Fruit fly (Drosophila melanogaster): ENCODE data around the gene CG33170.
A peak's percentile ranks its signal among the peaks of the same experiment; 100 is the strongest.

CG33170 gene

DNA sequence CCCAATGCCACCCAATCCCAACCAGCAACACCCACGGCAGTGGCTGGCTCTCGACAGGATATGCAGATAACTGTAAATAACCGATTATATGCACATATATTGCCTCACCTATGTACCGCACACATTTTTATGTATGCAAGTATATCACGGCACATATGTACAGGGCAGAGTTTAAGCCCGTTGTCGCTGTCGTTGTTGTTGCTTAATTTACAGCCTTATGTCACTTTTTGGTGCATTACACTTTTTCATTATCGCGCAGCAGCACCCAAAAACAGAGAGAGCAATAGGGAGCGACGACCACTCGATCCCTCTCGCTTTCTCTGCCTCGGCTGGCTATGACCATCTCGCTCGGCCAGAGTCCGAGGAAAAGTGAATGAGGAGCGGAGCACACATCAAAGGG is 25.2 kb upstream of the CG33170 start:
- TF ChIP-seq CG8478 (optimal IDR thresholded peaks at IDR 0.05) (no peak), Dll (optimal IDR thresholded peaks at IDR 0.05) (no peak), psq (optimal IDR thresholded peaks at IDR 0.05) (no peak), usp (GFP tag; optimal IDR thresholded peaks at IDR 0.05) (no peak), EcR (GFP tag; optimal IDR thresholded peaks at IDR 0.05) (no peak), pan (optimal IDR thresholded peaks at IDR 0.05) (no peak)

- TF ChIP-seq psq (optimal IDR thresholded peaks at IDR 0.05) = no peak
- peak; percentile 93 to 94 for TF ChIP-seq EcR (GFP tag; optimal IDR thresholded peaks at IDR 0.05)
- peak; percentile 95 for TF ChIP-seq Dll (optimal IDR thresholded peaks at IDR 0.05)
- no peak for TF ChIP-seq usp (GFP tag; optimal IDR thresholded peaks at IDR 0.05)
- no peak for TF ChIP-seq pan (optimal IDR thresholded peaks at IDR 0.05)
- no peak for TF ChIP-seq CG8478 (optimal IDR thresholded peaks at IDR 0.05)
Observed at dm6 chr3L:22839726-22840228, 24.6 kb upstream of the CG33170 start.

DNA sequence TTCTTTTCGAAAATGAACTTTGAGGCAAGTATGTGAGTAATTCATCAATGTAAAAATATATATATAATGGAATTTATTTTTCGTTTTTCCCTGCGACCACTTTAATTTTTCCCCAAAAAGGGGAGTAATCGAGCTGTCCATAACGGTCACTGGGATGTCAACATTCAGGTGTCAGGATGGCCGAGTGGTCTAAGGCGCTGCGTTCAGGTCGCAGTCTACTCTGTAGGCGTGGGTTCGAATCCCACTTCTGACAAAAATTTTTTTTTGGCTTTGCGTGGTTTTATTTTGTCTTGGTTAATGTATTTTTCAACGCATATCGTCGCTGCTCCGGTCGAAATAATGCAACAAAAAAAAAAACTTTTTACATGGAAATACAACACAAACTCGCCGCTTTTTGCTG is 21.3 kb upstream of the CG33170 start:
- TF ChIP-seq EcR (GFP tag; optimal IDR thresholded peaks at IDR 0.05) = no peak
- no peak for TF ChIP-seq psq (optimal IDR thresholded peaks at IDR 0.05)
- no peak for TF ChIP-seq pan (optimal IDR thresholded peaks at IDR 0.05)
- TF ChIP-seq Dll (optimal IDR thresholded peaks at IDR 0.05) = no peak
- no peak for TF ChIP-seq CG8478 (optimal IDR thresholded peaks at IDR 0.05)
- no peak for TF ChIP-seq usp (GFP tag; optimal IDR thresholded peaks at IDR 0.05)

- TF ChIP-seq CG8478 (optimal IDR thresholded peaks at IDR 0.05) (no peak), usp (GFP tag; optimal IDR thresholded peaks at IDR 0.05) (no peak), psq (optimal IDR thresholded peaks at IDR 0.05) (no peak), pan (optimal IDR thresholded peaks at IDR 0.05) (no peak), EcR (GFP tag; optimal IDR thresholded peaks at IDR 0.05) (no peak), Dll (optimal IDR thresholded peaks at IDR 0.05) (no peak)
Observed at dm6 chr3L:22847679-22848118, 16.7 kb upstream of the CG33170 start.

DNA sequence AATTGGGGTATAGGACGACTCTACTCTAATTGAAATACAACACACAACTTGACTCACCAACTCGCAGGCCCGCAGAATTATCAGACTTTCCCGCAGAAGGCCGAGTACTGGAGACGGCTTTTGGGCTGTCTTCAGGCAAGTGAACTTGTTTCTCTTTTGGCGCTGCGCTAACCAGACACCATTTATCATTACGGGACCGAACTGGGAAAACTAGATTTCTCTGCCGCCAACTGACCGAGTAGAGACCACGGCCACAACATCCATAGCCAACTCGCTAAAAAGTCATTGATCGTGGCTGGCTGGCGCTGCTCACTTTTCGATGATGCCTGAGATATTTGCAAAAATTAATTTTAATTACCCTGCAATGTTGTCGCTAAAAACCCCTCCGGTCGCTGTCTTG is 15.5 kb upstream of the CG33170 start:
- TF ChIP-seq CG8478 (optimal IDR thresholded peaks at IDR 0.05) = no peak

DNA sequence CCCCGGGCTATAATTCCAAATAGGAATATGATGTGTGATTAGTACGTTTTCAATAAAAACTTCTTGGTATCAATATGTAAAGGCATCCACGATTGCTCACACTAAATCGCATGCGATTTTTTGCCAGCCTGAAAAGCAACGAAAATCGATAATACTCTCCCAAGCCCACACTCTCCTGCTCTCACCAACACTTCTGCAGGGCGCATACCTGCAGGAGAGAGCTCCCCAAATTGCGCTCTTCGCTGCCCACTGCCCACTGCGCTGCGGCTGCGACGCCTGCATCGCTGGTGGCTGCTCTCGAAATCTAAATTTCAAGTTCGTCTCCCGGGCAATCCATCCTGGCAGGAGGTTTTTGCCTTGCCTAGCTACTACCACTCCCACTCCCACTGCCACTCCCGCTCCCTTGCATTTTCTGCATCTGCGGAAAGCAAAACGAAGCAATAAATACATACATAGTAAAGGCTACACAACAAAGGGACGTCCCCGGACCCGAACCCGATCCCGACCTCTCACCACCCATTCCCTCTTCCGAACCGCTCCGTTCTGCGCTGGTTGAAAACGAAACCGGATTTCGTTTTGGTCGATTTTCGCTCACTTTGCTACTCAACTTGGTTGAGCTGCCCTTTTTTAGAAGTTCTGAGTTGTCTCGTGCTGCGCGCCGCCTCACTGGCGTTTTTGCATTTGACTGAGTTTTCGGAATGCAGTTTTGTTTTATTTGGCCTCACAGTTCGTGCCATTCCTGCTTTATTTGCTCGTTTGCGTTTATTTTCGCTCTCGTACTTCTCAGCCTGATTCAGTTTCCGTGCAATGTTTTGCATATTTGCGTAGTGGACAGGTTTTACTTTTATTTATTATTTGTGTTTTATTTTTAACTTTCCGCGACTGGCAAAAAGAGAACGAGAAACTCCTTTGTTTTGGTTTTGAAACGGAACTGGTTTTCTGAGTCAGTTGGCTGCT is 12.9 kb upstream of the CG33170 start:
- TF ChIP-seq usp (GFP tag; optimal IDR thresholded peaks at IDR 0.05) (no peak), CG8478 (optimal IDR thresholded peaks at IDR 0.05) (no peak), EcR (GFP tag; optimal IDR thresholded peaks at IDR 0.05) (peak in 1 of 2 experiments; percentile 41), psq (optimal IDR thresholded peaks at IDR 0.05) (no peak), pan (optimal IDR thresholded peaks at IDR 0.05) (no peak), Dll (optimal IDR thresholded peaks at IDR 0.05) (peak; percentile 91)

DNA sequence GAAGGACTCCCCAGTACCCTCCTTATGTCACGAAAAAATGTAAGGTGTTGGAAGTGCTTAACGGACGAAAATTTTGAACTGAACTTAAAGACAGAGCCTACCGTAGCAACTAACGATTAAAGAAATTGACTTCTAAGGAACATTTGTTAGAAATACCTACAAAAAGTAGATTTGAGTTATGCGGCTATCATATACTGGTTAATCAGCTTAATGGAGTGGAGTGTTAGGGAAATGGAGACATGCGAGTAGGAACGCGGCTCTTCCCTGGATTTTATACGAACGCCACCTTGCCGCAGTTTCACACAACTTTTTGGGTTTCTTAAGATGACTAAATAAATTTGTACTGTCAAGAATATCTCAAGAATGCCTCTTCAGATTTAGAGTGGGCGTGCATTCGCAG is 11.0 kb upstream of the CG33170 start, which contains the start of gene CG32462:
TSS of gene CG32462 (minus strand) at position 101 of the 400 bp plus-strand sequence.
- TF ChIP-seq psq (optimal IDR thresholded peaks at IDR 0.05) (no peak), usp (GFP tag; optimal IDR thresholded peaks at IDR 0.05) (no peak), Dll (optimal IDR thresholded peaks at IDR 0.05) (no peak), CG8478 (optimal IDR thresholded peaks at IDR 0.05) (no peak), EcR (GFP tag; optimal IDR thresholded peaks at IDR 0.05) (no peak), pan (optimal IDR thresholded peaks at IDR 0.05) (no peak)

DNA sequence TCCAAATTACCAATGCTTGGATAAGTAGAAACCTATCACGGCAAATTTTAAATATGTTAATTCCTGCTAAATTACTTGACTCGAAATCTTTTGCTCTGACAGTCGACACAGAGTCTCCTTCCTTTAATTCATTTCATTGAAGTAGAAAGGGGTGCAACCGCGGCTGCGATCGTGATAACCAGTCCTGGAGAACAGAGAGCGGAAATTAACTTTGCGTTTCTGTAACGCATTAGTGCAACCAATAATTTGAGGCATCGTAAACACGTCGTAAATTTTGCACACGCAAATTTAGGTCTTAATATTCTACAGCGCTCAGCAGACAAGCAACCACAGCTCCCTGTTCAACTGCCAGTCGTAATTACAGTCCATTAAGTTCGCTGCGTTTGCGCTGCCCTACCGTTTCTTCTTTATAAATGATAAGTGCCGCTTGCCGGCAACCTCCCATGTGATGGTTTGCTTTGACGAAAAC is 8.4 kb upstream of the CG33170 start, which contains the start of gene CG32459:
TSS of gene CG32459 (minus strand) at position 51 of the 469 bp plus-strand sequence.
- TF ChIP-seq usp (GFP tag; optimal IDR thresholded peaks at IDR 0.05) (no peak), psq (optimal IDR thresholded peaks at IDR 0.05) (no peak), pan (optimal IDR thresholded peaks at IDR 0.05) (no peak), CG8478 (optimal IDR thresholded peaks at IDR 0.05) (no peak), Dll (optimal IDR thresholded peaks at IDR 0.05) (peak; percentile 60)

DNA sequence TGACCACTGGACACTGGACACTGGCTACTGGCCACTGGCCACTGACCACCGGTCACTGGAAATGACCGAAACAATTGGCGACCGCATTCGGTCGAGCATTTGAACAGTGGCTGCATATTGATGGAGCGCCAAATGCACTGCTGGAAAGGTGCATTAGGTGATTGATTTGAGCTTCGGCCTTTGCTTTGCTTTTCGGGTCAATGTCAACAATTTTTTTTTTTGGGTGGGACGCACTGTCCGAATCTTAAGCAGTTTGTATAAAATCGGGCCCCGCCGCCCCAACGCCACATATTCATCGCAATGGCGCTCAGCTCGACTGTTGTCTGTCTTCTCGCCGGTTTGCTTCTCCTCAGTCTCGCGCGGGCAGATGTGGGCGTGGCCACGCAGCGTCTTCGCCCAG is 3.9 kb upstream of the CG33170 start, which contains the start of gene CG13239:
TSS of gene CG13239 (plus strand) at position 301 of the 400 bp plus-strand sequence.
- TF ChIP-seq EcR (GFP tag; optimal IDR thresholded peaks at IDR 0.05) (no peak), usp (GFP tag; optimal IDR thresholded peaks at IDR 0.05) (no peak), Dll (optimal IDR thresholded peaks at IDR 0.05) (no peak), CG8478 (optimal IDR thresholded peaks at IDR 0.05) (no peak), psq (optimal IDR thresholded peaks at IDR 0.05) (no peak), pan (optimal IDR thresholded peaks at IDR 0.05) (no peak)

DNA sequence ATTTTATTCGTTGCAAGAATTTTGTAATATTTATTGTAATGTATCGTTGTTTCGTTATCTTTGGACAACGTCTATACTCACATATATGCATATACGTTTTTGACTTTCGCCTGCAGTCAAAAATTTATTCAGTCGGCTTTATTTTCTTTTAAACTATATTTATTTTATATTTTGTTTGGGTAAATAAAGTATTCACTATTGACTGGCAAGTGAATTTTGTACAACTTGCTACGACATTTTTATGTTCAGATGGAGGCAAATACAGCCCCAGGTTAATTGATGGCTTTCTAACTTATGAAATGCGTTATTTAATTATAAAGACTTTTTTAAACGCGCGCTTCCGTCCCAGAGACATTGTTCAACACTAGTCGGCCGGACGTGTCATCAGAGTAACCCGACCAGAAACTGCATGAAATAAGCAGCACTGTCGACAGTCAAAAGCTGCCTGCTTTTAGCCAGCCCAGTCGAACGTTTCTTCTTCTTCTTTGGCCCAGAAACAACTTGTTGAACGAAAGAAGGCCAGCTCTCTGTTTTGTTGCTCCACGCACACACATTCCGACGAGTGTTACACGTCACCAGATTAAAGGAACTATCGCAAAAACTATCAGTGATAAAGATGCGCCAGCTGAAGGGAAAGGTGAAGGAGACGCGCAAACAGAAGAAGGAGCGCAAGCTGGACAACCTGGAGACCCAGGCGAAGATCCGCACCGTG is 877 bp upstream of the CG33170 start, which contains the start of gene CG33169:
TSS of gene CG33169 (plus strand) at position 498 of the 712 bp plus-strand sequence.
- no peak for TF ChIP-seq EcR (GFP tag; optimal IDR thresholded peaks at IDR 0.05)
- TF ChIP-seq Dll (optimal IDR thresholded peaks at IDR 0.05) = no peak
- TF ChIP-seq CG8478 (optimal IDR thresholded peaks at IDR 0.05) = no peak
- no peak for TF ChIP-seq usp (GFP tag; optimal IDR thresholded peaks at IDR 0.05)
- TF ChIP-seq psq (optimal IDR thresholded peaks at IDR 0.05) = no peak

- TF ChIP-seq usp (GFP tag; optimal IDR thresholded peaks at IDR 0.05) (no peak), psq (optimal IDR thresholded peaks at IDR 0.05) (no peak), CG8478 (optimal IDR thresholded peaks at IDR 0.05) (no peak), EcR (GFP tag; optimal IDR thresholded peaks at IDR 0.05) (no peak), Dll (optimal IDR thresholded peaks at IDR 0.05) (no peak), pan (optimal IDR thresholded peaks at IDR 0.05) (no peak)
Observed at dm6 chr3L:22865061-22865418, 640 bp downstream of the CG33170 start.

Data from whole organism.